Fruit fly (Drosophila melanogaster): ENCODE results near the gene Gss2.

Gene Gss2

dm6 chrX:17860711-17861110 lies 38.8 kb upstream of the Gss2 start, which contains the start of the genes Arp8 and CG6769 (continued):
- TF ChIP-seq CG2116 (GFP tag; optimal IDR thresholded peaks at IDR 0.05) = peak; percentile 53
- peak; percentile 31 for TF ChIP-seq CG1603 (tag; optimal IDR thresholded peaks at IDR 0.05)
- TF ChIP-seq zfh2 (GFP tag; optimal IDR thresholded peaks at IDR 0.05) = no peak
- TF ChIP-seq CG7839 (tag; optimal IDR thresholded peaks at IDR 0.05) = no peak
- TF ChIP-seq CG12659 (GFP tag; optimal IDR thresholded peaks at IDR 0.05) = peak; percentile 32
- no peak for TF ChIP-seq nau (GFP tag; optimal IDR thresholded peaks at IDR 0.05)
- TF ChIP-seq Dfd (GFP tag; optimal IDR thresholded peaks at IDR 0.05) = no peak
- no peak for TF ChIP-seq Optix (GFP tag; IDR thresholded peaks at IDR 0.05)
- peak; percentile 61 for TF ChIP-seq CG14710 (tag; optimal IDR thresholded peaks at IDR 0.05)
- TF ChIP-seq CG13424 (tag; optimal IDR thresholded peaks at IDR 0.05) = peak; percentile 6
- TF ChIP-seq CG12391 (tag; optimal IDR thresholded peaks at IDR 0.05) = peak; percentile 55
- no peak for TF ChIP-seq Gug (GFP tag; IDR thresholded peaks at IDR 0.05)
- TF ChIP-seq Blimp-1 (GFP tag; optimal IDR thresholded peaks at IDR 0.05) = no peak
- TF ChIP-seq z (GFP tag; IDR thresholded peaks at IDR 0.05) = no peak
- no peak for TF ChIP-seq wor (GFP tag; IDR thresholded peaks at IDR 0.05)
- no peak for TF ChIP-seq CG12071 (GFP tag; optimal IDR thresholded peaks at IDR 0.05)
- TF ChIP-seq CG12155 (GFP tag; optimal IDR thresholded peaks at IDR 0.05) = no peak
- TF ChIP-seq CG13775 (GFP tag; optimal IDR thresholded peaks at IDR 0.05) = peak; percentile 36
- TF ChIP-seq croc (GFP tag; conservative IDR thresholded peaks at IDR 0.05) = no peak
- peak; percentile 34 for TF ChIP-seq CG30020 (tag; optimal IDR thresholded peaks at IDR 0.05)
- TF ChIP-seq Lhr (GFP tag; optimal IDR thresholded peaks at IDR 0.05) = no peak
- TF ChIP-seq gem (tag; optimal IDR thresholded peaks at IDR 0.05) = peak; percentile 40
- TF ChIP-seq CG30403 (GFP tag; optimal IDR thresholded peaks at IDR 0.05) = peak; percentile 19
- TF ChIP-seq Awh (GFP tag; IDR thresholded peaks at IDR 0.05) = no peak
- peak; percentile 30 for TF ChIP-seq HmgZ (tag; optimal IDR thresholded peaks at IDR 0.05)
- TF ChIP-seq CG4360 (GFP tag; IDR thresholded peaks at IDR 0.05) = peak; percentile 27; the same call in 1 of the 2 replicates
- TF ChIP-seq Xbp1 (GFP tag; optimal IDR thresholded peaks at IDR 0.05) = peak; percentile 6
- TF ChIP-seq nom (GFP tag; optimal IDR thresholded peaks at IDR 0.05) = peak; percentile 2
- no peak for TF ChIP-seq Hand (GFP tag; optimal IDR thresholded peaks at IDR 0.05)
- TF ChIP-seq CG8290 (GFP tag; optimal IDR thresholded peaks at IDR 0.05) = no peak
- no peak for TF ChIP-seq CG8290 (tag; optimal IDR thresholded peaks at IDR 0.05)
- no peak for TF ChIP-seq NFAT (GFP tag; IDR thresholded peaks at IDR 0.05)
- peak; percentile 57 for TF ChIP-seq grau (tag; optimal IDR thresholded peaks at IDR 0.05)
- TF ChIP-seq CG9215 (GFP tag; IDR thresholded peaks at IDR 0.05) = no peak
- TF ChIP-seq twi (tag; optimal IDR thresholded peaks at IDR 0.05) = no peak
- TF ChIP-seq CG12744 (GFP tag; optimal IDR thresholded peaks at IDR 0.05) = no peak
- TF ChIP-seq Trl (optimal IDR thresholded peaks at IDR 0.05) = no peak
- no peak for TF ChIP-seq Trl (GFP tag; optimal IDR thresholded peaks at IDR 0.05)
- peak; percentile 47 for TF ChIP-seq dm (GFP tag; optimal IDR thresholded peaks at IDR 0.05)
- TF ChIP-seq pros (GFP tag; optimal IDR thresholded peaks at IDR 0.05) = no peak
- TF ChIP-seq Asciz (GFP tag; optimal IDR thresholded peaks at IDR 0.05) = no peak
- TF ChIP-seq CG10462 (GFP tag; optimal IDR thresholded peaks at IDR 0.05) = no peak
- no peak for TF ChIP-seq sna (GFP tag; IDR thresholded peaks at IDR 0.05; ENCODE audit: partially characterized antibody)
- peak; percentile 34; the same call in 1 of the 2 replicates for TF ChIP-seq E2f2 (GFP tag; IDR thresholded peaks at IDR 0.05)
- no peak for TF ChIP-seq CG6683 (GFP tag; optimal IDR thresholded peaks at IDR 0.05)
- TF ChIP-seq Pdp1 (GFP tag; optimal IDR thresholded peaks at IDR 0.05) = peak in 1 of 2 experiments; percentile 26
- no peak for TF ChIP-seq CG11085 (GFP tag; IDR thresholded peaks at IDR 0.05)
- peak; percentile 11 for TF ChIP-seq CG8388 (GFP tag; optimal IDR thresholded peaks at IDR 0.05)
- peak; percentile 22 for TF ChIP-seq CG10147 (GFP tag; optimal IDR thresholded peaks at IDR 0.05)
- TF ChIP-seq lilli (GFP tag; optimal IDR thresholded peaks at IDR 0.05) = peak; percentile 6
- no peak for TF ChIP-seq CG3281 (GFP tag; optimal IDR thresholded peaks at IDR 0.05)
